Fruit fly (Drosophila melanogaster) whole organism, embryonic: ENCODE data around the gene mRpL15.

Source experiments
- Asciz ChIP-seq: fragments of 200-800 bp; sonication (Bioruptor generic); optimal IDR thresholded peaks from 2 replicates; lab custom pipeline; 2017; ENCODE audit warnings: missing biosample characterization, mild to moderate bottlenecking, missing genetic modification characterization, missing genetic modification reagents
- Bdp1 ChIP-seq: fragments of 200-800 bp; sonication (Bioruptor generic); optimal IDR thresholded peaks from 3 replicates; lab custom pipeline; 2016; ENCODE audit warnings: missing biosample characterization, missing genetic modification characterization
- Bgb ChIP-seq: fragments of 200-800 bp; sonication (Bioruptor generic); IDR thresholded peaks from 2 replicates; pipeline ENCODE4 v1.3.6; 2022; ENCODE audit warnings: missing biosample characterization, missing genetic modification characterization; ENCODE audit not compliant: partially characterized antibody
- CG11085 ChIP-seq: fragments of 200-800 bp; sonication (Bioruptor generic); IDR thresholded peaks from 2 replicates; pipeline ENCODE4 v1.3.6; 2022; ENCODE audit warnings: missing biosample characterization, missing genetic modification characterization
- CG11093 ChIP-seq: fragments of 200-800 bp; sonication (Bioruptor generic); IDR thresholded peaks from 3 replicates; pipeline ENCODE4 v1.3.6; 2022; ENCODE audit warnings: missing biosample characterization, missing genetic modification characterization
- CG11695 ChIP-seq: fragments of 200-800 bp; sonication (Bioruptor generic); IDR thresholded peaks from 3 replicates; pipeline ENCODE4 v1.3.6; 2022; ENCODE audit warnings: missing biosample characterization, missing genetic modification characterization
- CG12155 ChIP-seq: fragments of 200-800 bp; sonication (Bioruptor generic); optimal IDR thresholded peaks from 3 replicates; lab custom pipeline; 2016; ENCODE audit warnings: missing biosample characterization, missing genetic modification characterization
- CG12219 ChIP-seq: fragments of 200-800 bp; sonication (Bioruptor generic); optimal IDR thresholded peaks from 3 replicates; lab custom pipeline; 2018; ENCODE audit warnings: missing biosample characterization, mild to moderate bottlenecking, missing genetic modification characterization
- CG13894 ChIP-seq: fragments of 200-800 bp; sonication (Bioruptor generic); optimal IDR thresholded peaks from 3 replicates; lab custom pipeline; 2018; ENCODE audit warnings: missing biosample characterization, mild to moderate bottlenecking, missing genetic modification characterization, moderate library complexity
- CG15073 ChIP-seq: fragments of 200-800 bp; sonication (Bioruptor generic); optimal IDR thresholded peaks from 2 replicates; lab custom pipeline; 2016; ENCODE audit warnings: missing biosample characterization, missing genetic modification characterization
- CG1647 ChIP-seq: fragments of 200-800 bp; sonication (Bioruptor generic); optimal IDR thresholded peaks from 3 replicates; lab custom pipeline; 2016; ENCODE audit warnings: missing biosample characterization, missing genetic modification characterization
- CG17361 ChIP-seq: fragments of 200-800 bp; sonication (Bioruptor generic); IDR thresholded peaks from 3 replicates; pipeline ENCODE4 v1.3.6; 2022; ENCODE audit warnings: missing biosample characterization, missing genetic modification characterization
- CG17385 ChIP-seq: fragments of 200-800 bp; sonication (Bioruptor generic); optimal IDR thresholded peaks from 3 replicates; lab custom pipeline; 2018; ENCODE audit warnings: missing biosample characterization, mild to moderate bottlenecking, missing genetic modification characterization
- CG17802 ChIP-seq: fragments of 200-800 bp; sonication (Bioruptor generic); optimal IDR thresholded peaks from 2 replicates; lab custom pipeline; 2018; ENCODE audit warnings: missing biosample characterization, mild to moderate bottlenecking, missing genetic modification characterization, moderate library complexity
- CG2129 ChIP-seq: fragments of 200-800 bp; sonication (Bioruptor generic); IDR thresholded peaks from 2 replicates; pipeline ENCODE4 v1.3.6; 2022; ENCODE audit warnings: missing biosample characterization, missing genetic modification characterization; ENCODE audit not compliant: partially characterized antibody
- CG2199 ChIP-seq: fragments of 200-800 bp; sonication (Bioruptor generic); IDR thresholded peaks from 3 replicates; pipeline ENCODE4 v1.3.6; 2022; ENCODE audit warnings: missing biosample characterization, missing genetic modification characterization
- CG30403 ChIP-seq: fragments of 200-800 bp; sonication (Bioruptor generic); optimal IDR thresholded peaks from 3 replicates; lab custom pipeline; 2016; ENCODE audit warnings: missing biosample characterization, missing genetic modification characterization
- CG3847 ChIP-seq: fragments of 200-800 bp; sonication (Bioruptor generic); IDR thresholded peaks from 2 replicates; pipeline ENCODE4 v1.3.6; 2022; ENCODE audit warnings: missing biosample characterization, missing genetic modification characterization
- CG43689 ChIP-seq: fragments of 200-800 bp; sonication (Bioruptor generic); IDR thresholded peaks from 2 replicates; pipeline ENCODE4 v1.3.6; 2022; ENCODE audit warnings: missing biosample characterization, missing genetic modification characterization
- CG7786 ChIP-seq: fragments of 200-800 bp; sonication (Bioruptor generic); optimal IDR thresholded peaks from 2 replicates; lab custom pipeline; 2016; ENCODE audit warnings: missing biosample characterization, missing genetic modification characterization
- CG8478 ChIP-seq: fragments of >200 bp; optimal IDR thresholded peaks from 2 replicates; lab custom pipeline; 2018
- CG9215 ChIP-seq: fragments of 200-800 bp; sonication (Bioruptor generic); IDR thresholded peaks from 2 replicates; pipeline ENCODE4 v1.3.6; 2022; ENCODE audit warnings: missing biosample characterization, missing genetic modification characterization
- CoRest ChIP-seq: fragments of 200-800 bp; sonication (Bioruptor generic); optimal IDR thresholded peaks from 3 replicates; lab custom pipeline; 2018; ENCODE audit warnings: missing biosample characterization, mild to moderate bottlenecking, missing genetic modification characterization, moderate library complexity
- Drgx ChIP-seq: fragments of 200-800 bp; sonication (Bioruptor generic); IDR thresholded peaks from 2 replicates; pipeline ENCODE4 v1.3.6; 2022; ENCODE audit warnings: missing biosample characterization, missing genetic modification characterization
- HLH54F ChIP-seq: fragments of 200-800 bp; sonication (Bioruptor generic); optimal IDR thresholded peaks from 3 replicates; lab custom pipeline; 2016; ENCODE audit warnings: missing biosample characterization, missing genetic modification characterization
- Max ChIP-seq: fragments of 200-800 bp; sonication (Bioruptor generic); optimal IDR thresholded peaks from 2 replicates; lab custom pipeline; 2016; ENCODE audit warnings: missing biosample characterization, mild to moderate bottlenecking, missing genetic modification characterization
- NC2β ChIP-seq: fragments of 200-800 bp; sonication (Bioruptor generic); optimal IDR thresholded peaks from 2 replicates; lab custom pipeline; 2016; ENCODE audit warnings: missing biosample characterization, missing genetic modification characterization
- Oli ChIP-seq: fragments of 200-800 bp; sonication (Bioruptor generic); optimal IDR thresholded peaks from 2 replicates; lab custom pipeline; 2018; ENCODE audit warnings: missing biosample characterization, mild to moderate bottlenecking, missing genetic modification characterization, moderate library complexity
- Xrp1 ChIP-seq: fragments of 200-800 bp; sonication (Bioruptor generic); IDR thresholded peaks from 2 replicates; pipeline ENCODE4 v1.3.6; 2022; ENCODE audit warnings: missing biosample characterization, missing genetic modification characterization
- ab ChIP-seq: fragments of 200-800 bp; sonication (Bioruptor generic); optimal IDR thresholded peaks from 2 replicates; lab custom pipeline; 2016; ENCODE audit warnings: missing biosample characterization, missing genetic modification characterization
- abd-A ChIP-seq: fragments of 200-800 bp; sonication (Bioruptor generic); optimal IDR thresholded peaks from 3 replicates; lab custom pipeline; 2019; ENCODE audit warnings: missing biosample characterization, mild to moderate bottlenecking, missing genetic modification characterization, moderate library complexity
- az2 ChIP-seq: fragments of 200-800 bp; sonication (Bioruptor generic); optimal IDR thresholded peaks from 3 replicates; lab custom pipeline; 2016; ENCODE audit warnings: missing biosample characterization, missing genetic modification characterization
- bab2 ChIP-seq: fragments of 200-800 bp; sonication (Bioruptor generic); optimal IDR thresholded peaks from 2 replicates; lab custom pipeline; 2016; ENCODE audit warnings: missing biosample characterization, missing genetic modification characterization
- br ChIP-seq: fragments of >200 bp; optimal IDR thresholded peaks from 2 replicates; lab custom pipeline; 2017
- cad ChIP-seq: fragments of >200 bp; optimal IDR thresholded peaks from 2 replicates; lab custom pipeline; 2017; ENCODE audit warnings: missing biosample characterization, missing genetic modification characterization
- ems ChIP-seq: fragments of 200-800 bp; sonication (Bioruptor generic); optimal IDR thresholded peaks from 3 replicates; lab custom pipeline; 2016; ENCODE audit warnings: missing biosample characterization, missing genetic modification characterization
- ind ChIP-seq: fragments of 200-800 bp; sonication (Bioruptor generic); optimal IDR thresholded peaks from 3 replicates; lab custom pipeline; 2016; ENCODE audit warnings: missing biosample characterization, missing genetic modification characterization
- ken ChIP-seq: fragments of 200-800 bp; sonication (Bioruptor generic); IDR thresholded peaks from 3 replicates; pipeline ENCODE4 v1.3.6; 2022; ENCODE audit warnings: missing biosample characterization, missing genetic modification characterization
- nau ChIP-seq: fragments of 200-800 bp; sonication (Bioruptor generic); optimal IDR thresholded peaks from 3 replicates; lab custom pipeline; 2017; ENCODE audit warnings: missing biosample characterization, mild to moderate bottlenecking, missing genetic modification characterization, missing genetic modification reagents
- odd ChIP-seq: fragments of 200-800 bp; sonication (Bioruptor generic); optimal IDR thresholded peaks from 2 replicates; lab custom pipeline; 2017; ENCODE audit warnings: missing biosample characterization, mild to moderate bottlenecking, missing genetic modification characterization
- p53 ChIP-seq: fragments of 200-800 bp; sonication (Bioruptor generic); optimal IDR thresholded peaks from 2 replicates; lab custom pipeline; 2016; ENCODE audit warnings: missing biosample characterization, missing genetic modification characterization
- pita ChIP-seq: fragments of 200-800 bp; sonication (Bioruptor generic); optimal IDR thresholded peaks from 2 replicates; lab custom pipeline; 2017; ENCODE audit warnings: missing biosample characterization, mild to moderate bottlenecking, missing genetic modification characterization
- ro ChIP-seq: fragments of 200-800 bp; sonication (Bioruptor generic); IDR thresholded peaks from 2 replicates; pipeline ENCODE4 v1.3.6; 2022; ENCODE audit warnings: missing biosample characterization, missing genetic modification characterization
- run ChIP-seq: fragments of 200-800 bp; sonication (Bioruptor generic); optimal IDR thresholded peaks from 3 replicates; lab custom pipeline; 2018; ENCODE audit warnings: missing biosample characterization, mild to moderate bottlenecking, missing genetic modification characterization
- schlank ChIP-seq: fragments of 200-800 bp; sonication (Bioruptor generic); optimal IDR thresholded peaks from 2 replicates; lab custom pipeline; 2018; ENCODE audit warnings: missing biosample characterization, mild to moderate bottlenecking, missing genetic modification characterization
- shn ChIP-seq: fragments of 200-800 bp; sonication (Bioruptor generic); optimal IDR thresholded peaks from 3 replicates; lab custom pipeline; 2016; ENCODE audit warnings: missing biosample characterization, missing genetic modification characterization
- sr ChIP-seq: fragments of 200-800 bp; sonication (Bioruptor generic); IDR thresholded peaks from 3 replicates; pipeline ENCODE4 v1.3.6; 2022; ENCODE audit warnings: missing biosample characterization, missing genetic modification characterization
- sug ChIP-seq: fragments of 200-800 bp; optimal IDR thresholded peaks from 2 replicates; lab custom pipeline; 2019; ENCODE audit warnings: missing biosample characterization, mild to moderate bottlenecking, missing genetic modification characterization, moderate library complexity
- tll ChIP-seq, 2 experiments: fragments of 200-800 bp in 1 of 2; fragments of >200 bp in 1 of 2; sonication (Bioruptor generic) in 1 of 2; optimal IDR thresholded peaks; 2 replicates each; lab custom pipeline; 2017 to 2019; ENCODE audit warnings: missing biosample characterization in 2 of 2, missing genetic modification characterization in 2 of 2, mild to moderate bottlenecking in 1 of 2, moderate library complexity in 1 of 2
- unc-4 ChIP-seq: fragments of 200-800 bp; sonication (Bioruptor generic); IDR thresholded peaks from 2 replicates; pipeline ENCODE4 v1.3.6; 2022; ENCODE audit warnings: missing biosample characterization, missing genetic modification characterization; ENCODE audit not compliant: partially characterized antibody
- unpg ChIP-seq: fragments of 200-800 bp; sonication (Bioruptor generic); optimal IDR thresholded peaks from 3 replicates; lab custom pipeline; 2018; ENCODE audit warnings: missing biosample characterization, mild to moderate bottlenecking, missing genetic modification characterization, moderate library complexity

mRpL15 gene

dm6 chr3L:20399550-20400109 lies 36.4 kb downstream of the mRpL15 start (continued):
- TF ChIP-seq ind (GFP tag; lab: Kevin White, UChicago) (peak; percentile 88), CG2199 (GFP tag; lab: Robert Waterston, UW) (no peak; the same call in 1 of the 3 replicates), abd-A (tag; lab: Kevin White, UChicago) (peak; percentile 54), CG11695 (GFP tag; lab: Robert Waterston, UW) (peak; percentile 91), Max (GFP tag; lab: Kevin White, UChicago) (peak; percentile 86), az2 (peak; percentile 89), unpg (GFP tag; lab: Kevin White, UChicago) (peak; percentile 88), CG3847 (GFP tag; lab: Robert Waterston, UW) (peak; percentile 83), CG17361 (peak; percentile 96), Drgx (peak; percentile 92), CG12219 (GFP tag; lab: Kevin White, UChicago) (peak; percentile 74), cad (GFP tag; lab: Kevin White, UChicago) (no peak), p53 (GFP tag; lab: Kevin White, UChicago) (no peak), shn (GFP tag; lab: Kevin White, UChicago) (peak; percentile 69), ro (GFP tag; lab: Robert Waterston, UW) (peak; percentile 71), CG30403 (GFP tag; lab: Kevin White, UChicago) (peak; percentile 92), CG43689 (peak; percentile 43; the same call in 1 of the 2 replicates), ems (peak; percentile 75), CG11085 (GFP tag; lab: Robert Waterston, UW) (peak; percentile 77), odd (GFP tag; lab: Kevin White, UChicago) (peak; percentile 90), HLH54F (GFP tag; lab: Kevin White, UChicago) (peak; percentile 85), unc-4 (no peak), Bgb (GFP tag; lab: Robert Waterston, UW) (no peak), nau (GFP tag; lab: Kevin White, UChicago) (peak; percentile 80), CoRest (tag; lab: Kevin White, UChicago) (peak; percentile 94), CG13894 (tag; lab: Kevin White, UChicago) (peak; percentile 79), CG12155 (GFP tag; lab: Kevin White, UChicago) (peak; percentile 85), run (tag; lab: Kevin White, UChicago) (peak; percentile 86), CG9215 (GFP tag; lab: Robert Waterston, UW) (peak; percentile 83), sug (tag; lab: Kevin White, UChicago) (peak; percentile 89), CG15073 (GFP tag; lab: Kevin White, UChicago) (peak; percentile 99), ken (GFP tag; lab: Robert Waterston, UW) (peak; percentile 56; the same call in 1 of the 3 replicates), bab2 (GFP tag; lab: Kevin White, UChicago) (peak; percentile 80), CG2129 (no peak), sr (GFP tag; lab: Robert Waterston, UW) (0 out of 3 replicates have a peak, but pooled peaks have one; percentile 41), ab (GFP tag; lab: Kevin White, UChicago) (peak; percentile 82), pita (GFP tag; lab: Kevin White, UChicago) (no peak), Asciz (peak; percentile 88), CG8478 (lab: Kevin White, UChicago) (no peak), Xrp1 (GFP tag; lab: Robert Waterston, UW) (peak; percentile 86), br (no peak), CG7786 (GFP tag; lab: Kevin White, UChicago) (peak; percentile 91), NC2β (GFP tag; lab: Kevin White, UChicago) (peak; percentile 73), CG17802 (tag; lab: Kevin White, UChicago) (peak; percentile 23), CG1647 (GFP tag; lab: Kevin White, UChicago) (peak; percentile 75), Bdp1 (peak; percentile 68), CG11093 (GFP tag; lab: Robert Waterston, UW) (peak; percentile 85), tll (GFP tag; optimal IDR thresholded peaks at IDR 0.05; lab: Kevin White, UChicago) (no peak), schlank (tag; lab: Kevin White, UChicago) (peak; percentile 66), CG17385 (GFP tag; lab: Kevin White, UChicago) (peak; percentile 85), Oli (tag; lab: Kevin White, UChicago) (peak; percentile 90)
